Worm (Caenorhabditis elegans): ENCODE measurements around the gene F08D12.15.

ce11 chrII:2741405-2741804 lies 25.0 kb upstream of the F08D12.15 start:
- TF ChIP-seq fkh-10 (GFP tag; optimal IDR thresholded peaks at IDR 0.05): no peak
- TF ChIP-seq nhr-71 (tag; optimal IDR thresholded peaks at IDR 0.05): no peak
- no peak for TF ChIP-seq snpc-4 (tag; optimal IDR thresholded peaks at IDR 0.05)
- no peak for TF ChIP-seq nhr-77 (tag; optimal IDR thresholded peaks at IDR 0.05)
